Fruit fly (Drosophila melanogaster): ENCODE data around the gene Shaw.

dm6 chr2L:3717673-3718235, at the start of gene Shaw, which contains the start of gene lectin-24A:
- TF ChIP-seq CG34367 (tag; optimal IDR thresholded peaks at IDR 0.05) (no peak), Pif1B (GFP tag; optimal IDR thresholded peaks at IDR 0.05) (no peak), CG13204 (GFP tag; optimal IDR thresholded peaks at IDR 0.05) (no peak), D1 (tag; optimal IDR thresholded peaks at IDR 0.05) (no peak), CG12605 (GFP tag; IDR thresholded peaks at IDR 0.05) (no peak), EcR (GFP tag; optimal IDR thresholded peaks at IDR 0.05) (no peak)
